Worm (Caenorhabditis elegans): ENCODE measurements around the gene lron-14.

ce11 chrIV:9609095-9609494 is 42.7 kb upstream of the lron-14 start:
- no peak for TF ChIP-seq ceh-32 (tag; optimal IDR thresholded peaks at IDR 0.05; ENCODE audit: poor library complexity)
- TF ChIP-seq nhr-237 (tag; optimal IDR thresholded peaks at IDR 0.05) = no peak
- TF ChIP-seq mdl-1 (tag; optimal IDR thresholded peaks at IDR 0.05) = no peak
- TF ChIP-seq lin-38 (GFP tag; IDR thresholded peaks at IDR 0.05) = no peak
- TF ChIP-seq jun-1 (tag; optimal IDR thresholded peaks at IDR 0.05) = no peak
- no peak for TF ChIP-seq snpc-4 (tag; optimal IDR thresholded peaks at IDR 0.05)
